Fruit fly (Drosophila melanogaster): ENCODE measurements around the gene Nmdmc.
A peak's percentile ranks its signal among the peaks of the same experiment; 100 is the strongest.

The Nmdmc gene

dm6 chr3R:9055119-9056105 is 5.1 kb upstream of the Nmdmc start (continued):
- TF ChIP-seq mld (GFP tag; IDR thresholded peaks at IDR 0.05; ENCODE audit: partially characterized antibody) (no peak), CG6791 (GFP tag; IDR thresholded peaks at IDR 0.05; ENCODE audit: partially characterized antibody) (no peak), CG14667 (GFP tag; IDR thresholded peaks at IDR 0.05) (no peak), danr (GFP tag; IDR thresholded peaks at IDR 0.05) (no peak), TFAM (GFP tag; optimal IDR thresholded peaks at IDR 0.05) (peak; percentile 34), prd (optimal IDR thresholded peaks at IDR 0.05) (no peak), prd (GFP tag; IDR thresholded peaks at IDR 0.05) (no peak), az2 (GFP tag; optimal IDR thresholded peaks at IDR 0.05) (peak; percentile 88), al (GFP tag; IDR thresholded peaks at IDR 0.05) (no peak), run (tag; optimal IDR thresholded peaks at IDR 0.05) (peak; percentile 90), repo (GFP tag; optimal IDR thresholded peaks at IDR 0.05) (peak; percentile 52), bab2 (GFP tag; optimal IDR thresholded peaks at IDR 0.05) (peak; percentile 85), salm (tag; optimal IDR thresholded peaks at IDR 0.05) (peak; percentile 88), Dek (tag; optimal IDR thresholded peaks at IDR 0.05) (peak; percentile 95), CG2889 (GFP tag; IDR thresholded peaks at IDR 0.05) (no peak), Gug (GFP tag; IDR thresholded peaks at IDR 0.05) (peak; percentile 77), CG9932 (GFP tag; IDR thresholded peaks at IDR 0.05) (no peak), grn (GFP tag; optimal IDR thresholded peaks at IDR 0.05) (peak; percentile 51), CG18599 (GFP tag; optimal IDR thresholded peaks at IDR 0.05) (peak; percentile 96), CG7556 (GFP tag; optimal IDR thresholded peaks at IDR 0.05) (peak; percentile 89), fd96Cb (tag; optimal IDR thresholded peaks at IDR 0.05) (peak; percentile 93), cad (GFP tag; optimal IDR thresholded peaks at IDR 0.05) (no peak), CG15011 (GFP tag; optimal IDR thresholded peaks at IDR 0.05) (peak; percentile 90), fru (optimal IDR thresholded peaks at IDR 0.05) (no peak), corto (GFP tag; optimal IDR thresholded peaks at IDR 0.05) (peak; percentile 93), CG2202 (tag; optimal IDR thresholded peaks at IDR 0.05) (peak; percentile 85), CG14014 (GFP tag; IDR thresholded peaks at IDR 0.05) (no peak), CG9876 (GFP tag; optimal IDR thresholded peaks at IDR 0.05) (peak; percentile 79), twi (tag; optimal IDR thresholded peaks at IDR 0.05) (peak; percentile 78), CG2678 (tag; optimal IDR thresholded peaks at IDR 0.05) (peak; percentile 98), CG10147 (GFP tag; optimal IDR thresholded peaks at IDR 0.05) (peak; percentile 96), Six4 (GFP tag; optimal IDR thresholded peaks at IDR 0.05) (peak; percentile 82), amos (GFP tag; IDR thresholded peaks at IDR 0.05; ENCODE audit: partially characterized antibody) (no peak), CG1529 (GFP tag; optimal IDR thresholded peaks at IDR 0.05) (peak; percentile 84), CG15514 (GFP tag; optimal IDR thresholded peaks at IDR 0.05) (peak; percentile 86), CG7357 (GFP tag; IDR thresholded peaks at IDR 0.05) (peak; percentile 82), Hand (GFP tag; optimal IDR thresholded peaks at IDR 0.05) (peak; percentile 90), chif (GFP tag; optimal IDR thresholded peaks at IDR 0.05) (peak; percentile 61 to 65), CG17568 (GFP tag; optimal IDR thresholded peaks at IDR 0.05) (peak; percentile 89), Nf-YA (GFP tag; IDR thresholded peaks at IDR 0.05) (no peak), Ada2b (GFP tag; IDR thresholded peaks at IDR 0.05) (no peak), ro (GFP tag; IDR thresholded peaks at IDR 0.05) (no peak), CG33213 (GFP tag; optimal IDR thresholded peaks at IDR 0.05) (peak; percentile 80), CG11247 (GFP tag; IDR thresholded peaks at IDR 0.05) (no peak), Pdp1 (GFP tag; optimal IDR thresholded peaks at IDR 0.05) (peak; percentile 77 to 92), crc (GFP tag; optimal IDR thresholded peaks at IDR 0.05) (peak; percentile 71), slou (GFP tag; optimal IDR thresholded peaks at IDR 0.05) (peak; percentile 58), CG10654 (GFP tag; optimal IDR thresholded peaks at IDR 0.05) (peak; percentile 91), CG6683 (GFP tag; optimal IDR thresholded peaks at IDR 0.05) (peak; percentile 88)

Measured in whole organism, embryonic.